Worm (Caenorhabditis elegans): ENCODE measurements around the gene H14N18.4.

ce11 chrV:8942437-8942978 is 13.7 kb upstream of the H14N18.4 start:
- no peak for TF ChIP-seq lsy-2 (tag; optimal IDR thresholded peaks at IDR 0.05)
- TF ChIP-seq unc-30 (tag; optimal IDR thresholded peaks at IDR 0.05) = no peak
- no peak for TF ChIP-seq nhr-77 (tag; optimal IDR thresholded peaks at IDR 0.05)

All from whole organism, L1 larva.